Fruit fly (Drosophila melanogaster) whole organism, wandering third instar larva: ENCODE results near the gene Idgf1.

Source experiments
- Abd-B ChIP-seq: fragments of >200 bp; optimal IDR thresholded peaks from 2 replicates; lab custom pipeline; 2017; ENCODE audit warnings: missing biosample characterization, missing genetic modification characterization
- CG32264 ChIP-seq: fragments of 200-800 bp; sonication (Bioruptor generic); optimal IDR thresholded peaks from 2 replicates; lab custom pipeline; 2016; ENCODE audit warnings: missing biosample characterization, missing genetic modification characterization
- CG9705 ChIP-seq: fragments of 200-800 bp; sonication (Bioruptor generic); optimal IDR thresholded peaks from 2 replicates; lab custom pipeline; 2018; ENCODE audit warnings: missing biosample characterization, mild to moderate bottlenecking, missing genetic modification characterization
- CrebA ChIP-seq: fragments of 200-800 bp; sonication (Bioruptor generic); optimal IDR thresholded peaks from 2 replicates; lab custom pipeline; 2016; ENCODE audit warnings: missing biosample characterization, mild to moderate bottlenecking, missing genetic modification characterization, borderline replicate concordance
- Dfd ChIP-seq: fragments of >200 bp; optimal IDR thresholded peaks from 2 replicates; lab custom pipeline; 2017; ENCODE audit warnings: missing biosample characterization, missing genetic modification characterization
- Dif ChIP-seq: fragments of 200-275, 200-300 bp; sonication (Bioruptor generic); optimal IDR thresholded peaks from 2 replicates; lab custom pipeline; 2018; ENCODE audit warnings: missing biosample characterization, missing genetic modification characterization; ENCODE audit not compliant: partially characterized antibody
- GATAd ChIP-seq: sonication (Bioruptor generic); optimal IDR thresholded peaks from 2 replicates; lab custom pipeline; 2016; ENCODE audit warnings: missing biosample characterization, missing genetic modification characterization
- HLH106 ChIP-seq: fragments of 200-800 bp; optimal IDR thresholded peaks from 3 replicates; lab custom pipeline; 2019; ENCODE audit warnings: missing biosample characterization, mild to moderate bottlenecking, missing genetic modification characterization, moderate library complexity
- Hnf4 ChIP-seq: fragments of 200-800 bp; sonication (Bioruptor generic); optimal IDR thresholded peaks from 2 replicates; lab custom pipeline; 2016; ENCODE audit warnings: missing biosample characterization, mild to moderate bottlenecking, missing genetic modification characterization
- Hr78 ChIP-seq: fragments of >200 bp; optimal IDR thresholded peaks from 2 replicates; lab custom pipeline; 2017; ENCODE audit warnings: missing biosample characterization, missing genetic modification characterization
- Hr83 ChIP-seq: fragments of 200-300 bp; sonication (Bioruptor generic); optimal IDR thresholded peaks from 2 replicates; lab custom pipeline; 2016; ENCODE audit warnings: missing biosample characterization, mild to moderate bottlenecking, missing genetic modification characterization, moderate library complexity; ENCODE audit not compliant: poor library complexity, severe bottlenecking
- Jra ChIP-seq: sonication (Bioruptor generic); optimal IDR thresholded peaks from 2 replicates; lab custom pipeline; 2016; ENCODE audit warnings: missing biosample characterization, missing genetic modification characterization
- Mio ChIP-seq: sonication (Bioruptor generic); optimal IDR thresholded peaks from 2 replicates; lab custom pipeline; 2016; ENCODE audit warnings: missing biosample characterization, missing genetic modification characterization
- Myc ChIP-seq: fragments of >200 bp; optimal IDR thresholded peaks from 2 replicates; lab custom pipeline; 2017
- N ChIP-seq: fragments of >200 bp; optimal IDR thresholded peaks from 2 replicates; lab custom pipeline; 2018; ENCODE audit warnings: missing biosample characterization, missing external identifiers, missing genetic modification characterization
- OdsH ChIP-seq: fragments of 200-800 bp; sonication (Bioruptor generic); optimal IDR thresholded peaks from 2 replicates; lab custom pipeline; 2016; ENCODE audit warnings: missing biosample characterization, mild to moderate bottlenecking, missing genetic modification characterization
- Rel ChIP-seq, 2 experiments: fragments of 200-800 bp; sonication (Bioruptor generic) in 1 of 2; optimal IDR thresholded peaks; 2 replicates in 1 of 2; 3 replicates in 1 of 2; lab custom pipeline; 2016 to 2019; ENCODE audit warnings: mild to moderate bottlenecking in 2 of 2, missing biosample characterization in 2 of 2, missing genetic modification characterization in 2 of 2, moderate library complexity in 1 of 2
- Sp1 ChIP-seq: fragments of 200-800 bp; sonication (Bioruptor generic); optimal IDR thresholded peaks from 3 replicates; lab custom pipeline; 2019; ENCODE audit warnings: missing biosample characterization, mild to moderate bottlenecking, missing genetic modification characterization, moderate library complexity
- Vsx2 ChIP-seq: fragments of 200-300, 225-300 bp; sonication (Bioruptor generic); optimal IDR thresholded peaks from 2 replicates; lab custom pipeline; 2018; ENCODE audit warnings: missing biosample characterization, missing genetic modification characterization; ENCODE audit not compliant: partially characterized antibody
- br ChIP-seq: fragments of 200-800 bp; sonication (Bioruptor generic); optimal IDR thresholded peaks from 2 replicates; lab custom pipeline; 2016; ENCODE audit warnings: missing biosample characterization, missing genetic modification characterization
- brk ChIP-seq: fragments of 200-800 bp; sonication (Bioruptor generic); optimal IDR thresholded peaks from 2 replicates; lab custom pipeline; 2016; ENCODE audit warnings: missing biosample characterization, mild to moderate bottlenecking, missing genetic modification characterization
- dl ChIP-seq, 2 experiments: fragments of 175-275, 200-275 bp in 1 of 2; fragments of 200-275 bp in 1 of 2; sonication (Bioruptor generic); optimal IDR thresholded peaks; lab custom pipeline; 2018; ENCODE audit warnings: mild to moderate bottlenecking in 2 of 2, missing biosample characterization in 2 of 2, missing genetic modification characterization in 2 of 2, moderate library complexity in 2 of 2; ENCODE audit not compliant: partially characterized antibody in 2 of 2, insufficient read depth in 1 of 2
- dmrt93B ChIP-seq: fragments of 200-800 bp; sonication (Bioruptor generic); optimal IDR thresholded peaks from 2 replicates; lab custom pipeline; 2018; ENCODE audit warnings: missing biosample characterization, mild to moderate bottlenecking, missing genetic modification characterization
- dsf ChIP-seq: sonication (Bioruptor generic); optimal IDR thresholded peaks from 2 replicates; lab custom pipeline; 2016; ENCODE audit warnings: missing biosample characterization, missing genetic modification characterization, borderline replicate concordance
- ey ChIP-seq: fragments of 200-800 bp; sonication (Bioruptor generic); optimal IDR thresholded peaks from 2 replicates; lab custom pipeline; 2016; ENCODE audit warnings: missing biosample characterization, missing genetic modification characterization
- foxo ChIP-seq, 2 experiments: fragments of 200-800 bp; sonication (Bioruptor generic); optimal IDR thresholded peaks; 2 replicates in 1 of 2; 3 replicates in 1 of 2; lab custom pipeline; 2016 to 2017; ENCODE audit warnings: missing biosample characterization in 2 of 2, missing genetic modification characterization in 2 of 2
- fru ChIP-seq: fragments of 200-800 bp; sonication (Bioruptor generic); optimal IDR thresholded peaks from 3 replicates; lab custom pipeline; 2016; ENCODE audit warnings: missing biosample characterization, mild to moderate bottlenecking, missing genetic modification characterization
- h ChIP-seq: fragments of 200-800 bp; sonication (Bioruptor generic); optimal IDR thresholded peaks from 3 replicates; lab custom pipeline; 2016; ENCODE audit warnings: missing biosample characterization, mild to moderate bottlenecking, missing genetic modification characterization
- jim ChIP-seq: fragments of 175-275, 200-325 bp; sonication (Bioruptor generic); optimal IDR thresholded peaks from 2 replicates; lab custom pipeline; 2016; ENCODE audit warnings: missing biosample characterization, mild to moderate bottlenecking, missing genetic modification characterization
- lola ChIP-seq: fragments of >200 bp; optimal IDR thresholded peaks from 2 replicates; lab custom pipeline; 2017; ENCODE audit warnings: missing biosample characterization, missing genetic modification characterization
- pan ChIP-seq: fragments of >200 bp; optimal IDR thresholded peaks from 2 replicates; lab custom pipeline; 2017
- psq ChIP-seq: fragments of 200-800 bp; sonication (Bioruptor generic); optimal IDR thresholded peaks from 3 replicates; lab custom pipeline; 2017; ENCODE audit warnings: missing biosample characterization, mild to moderate bottlenecking, missing genetic modification characterization, moderate library complexity
- rgr ChIP-seq: fragments of 200-800 bp; sonication (Bioruptor generic); optimal IDR thresholded peaks from 3 replicates; lab custom pipeline; 2016; ENCODE audit warnings: missing biosample characterization, mild to moderate bottlenecking, missing genetic modification characterization
- sage ChIP-seq: fragments of 200-800 bp; sonication (Bioruptor generic); optimal IDR thresholded peaks from 2 replicates; lab custom pipeline; 2016; ENCODE audit warnings: missing biosample characterization, mild to moderate bottlenecking, missing genetic modification characterization
- sv ChIP-seq: fragments of 200-800 bp; sonication (Bioruptor generic); optimal IDR thresholded peaks from 3 replicates; lab custom pipeline; 2016; ENCODE audit warnings: missing biosample characterization, missing genetic modification characterization
- tai ChIP-seq: sonication (Bioruptor generic); optimal IDR thresholded peaks from 2 replicates; lab custom pipeline; 2016; ENCODE audit warnings: missing biosample characterization, missing genetic modification characterization
- usp ChIP-seq: fragments of >200 bp; optimal IDR thresholded peaks from 2 replicates; lab custom pipeline; 2017; ENCODE audit warnings: missing biosample characterization, missing genetic modification characterization
- woc ChIP-seq: sonication (Bioruptor generic); optimal IDR thresholded peaks from 2 replicates; lab custom pipeline; 2016; ENCODE audit warnings: missing biosample characterization, mild to moderate bottlenecking, missing genetic modification characterization

Gene Idgf1

DNA sequence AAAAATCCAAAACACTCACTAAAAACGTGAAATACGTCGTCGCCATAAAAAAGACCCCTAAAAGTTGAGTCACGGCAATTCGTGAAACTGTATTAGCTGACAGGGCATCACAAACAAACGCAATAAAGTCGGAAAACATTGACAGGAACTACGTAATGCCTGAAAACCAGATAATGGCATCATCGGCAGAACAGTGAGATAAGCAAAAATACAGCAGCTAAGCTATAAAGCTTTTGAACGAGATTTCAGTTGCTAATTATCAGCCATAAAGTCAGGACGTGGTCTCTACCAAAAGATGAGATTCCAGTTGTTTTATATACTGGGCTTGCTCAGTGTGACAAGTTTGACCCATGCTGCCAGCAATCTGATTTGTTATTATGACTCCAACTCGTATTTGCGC, at the start of gene Idgf1:
TSS of gene Idgf1 (plus strand) at position 245 of the 400 bp plus-strand sequence.
- TF ChIP-seq lola (GFP tag; lab: Kevin White, UChicago): no peak
- no peak for TF ChIP-seq Rel (GFP tag; optimal IDR thresholded peaks at IDR 0.05; lab: Kevin White, UChicago)
- TF ChIP-seq Rel (tag; optimal IDR thresholded peaks at IDR 0.05; lab: Kevin White, UChicago): peak; percentile 40
- TF ChIP-seq Jra (GFP tag; lab: Kevin White, UChicago): no peak

DNA sequence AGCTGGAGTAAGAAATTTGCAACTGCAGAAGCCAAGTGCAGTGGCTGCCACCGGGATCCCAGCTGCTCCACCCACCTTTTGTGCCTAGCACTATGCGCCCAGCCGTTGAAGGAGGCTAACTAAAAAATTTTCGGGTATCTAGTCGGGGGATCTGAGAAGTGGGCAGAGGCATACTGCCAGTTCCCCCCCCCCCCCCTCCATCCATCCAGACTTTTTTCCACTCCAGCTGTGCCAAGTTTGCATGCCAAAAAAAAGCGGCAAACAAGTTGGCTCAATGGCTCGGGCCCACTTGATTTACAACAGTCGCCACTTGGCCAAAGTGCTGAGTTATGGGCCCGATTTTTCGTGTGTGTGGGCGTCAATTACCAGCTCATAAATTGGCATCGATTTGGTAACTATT, 47.6 kb upstream of the Idgf1 start:
- peak; percentile 92 for TF ChIP-seq Dfd (GFP tag; lab: Kevin White, UChicago)
- TF ChIP-seq dl (GFP tag; optimal IDR thresholded peaks at IDR 0.05; lab: Kevin White, UChicago; ENCODE audit: insufficient read depth in 1 of 2, partially characterized antibody in 2 of 2): no peak

DNA sequence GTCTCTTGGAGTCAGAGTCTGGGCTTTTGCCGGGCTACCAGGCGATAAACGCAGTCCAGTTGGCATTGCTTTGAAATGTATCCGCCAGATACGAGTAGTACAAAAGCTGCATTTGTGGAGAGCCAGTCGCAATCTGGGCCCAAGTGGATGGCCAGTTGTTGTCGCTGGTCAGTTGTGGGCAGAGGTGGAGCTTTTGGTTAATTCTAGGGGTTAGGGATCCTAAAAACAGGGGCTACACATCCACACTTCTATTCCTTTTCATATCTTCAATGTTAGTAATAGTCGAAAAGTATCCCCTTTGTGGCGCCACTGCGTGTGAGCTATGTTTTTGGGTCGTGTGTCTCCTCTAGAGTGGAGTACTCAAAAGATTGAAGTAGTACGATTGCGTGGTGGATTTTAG, 42.6 kb upstream of the Idgf1 start:
- TF ChIP-seq dsf (GFP tag; lab: Kevin White, UChicago) (no peak), woc (GFP tag; lab: Kevin White, UChicago) (peak; percentile 7), Hr83 (GFP tag; lab: Kevin White, UChicago) (no peak), ey (peak; percentile 31), psq (GFP tag; lab: Kevin White, UChicago) (no peak), fru (peak; percentile 31), Dfd (GFP tag; lab: Kevin White, UChicago) (no peak), h (GFP tag; lab: Kevin White, UChicago) (peak; percentile 42), Jra (GFP tag; lab: Kevin White, UChicago) (no peak), HLH106 (tag; lab: Kevin White, UChicago) (peak; percentile 22), Dif (GFP tag; lab: Kevin White, UChicago) (no peak), foxo (GFP tag; optimal IDR thresholded peaks at IDR 0.05; lab: Kevin White, UChicago) (peak in 1 of 2 experiments; percentile 33), lola (GFP tag; lab: Kevin White, UChicago) (no peak), dl (GFP tag; optimal IDR thresholded peaks at IDR 0.05; lab: Kevin White, UChicago; ENCODE audit: insufficient read depth in 1 of 2, partially characterized antibody in 2 of 2) (no peak), OdsH (peak; percentile 21), Rel (GFP tag; optimal IDR thresholded peaks at IDR 0.05; lab: Kevin White, UChicago) (no peak), Rel (tag; optimal IDR thresholded peaks at IDR 0.05; lab: Kevin White, UChicago) (no peak)

DNA sequence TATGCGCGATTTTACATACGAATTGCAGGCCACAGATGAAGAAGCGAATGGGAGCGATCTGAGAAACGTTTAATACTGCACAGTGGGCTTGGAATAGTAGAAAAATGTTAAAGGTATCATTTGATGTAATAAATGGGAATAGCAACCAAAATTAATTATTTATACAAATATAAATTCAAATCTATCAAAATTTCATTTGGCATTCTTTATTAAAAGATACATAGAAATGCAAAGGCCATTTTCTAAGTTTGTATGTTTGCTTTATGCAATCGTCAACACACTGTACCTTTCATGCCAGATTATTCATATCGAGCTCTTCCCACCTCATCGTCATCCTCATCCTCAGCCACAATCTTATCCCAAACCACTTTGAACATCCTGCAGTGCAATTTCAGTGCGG, 38.6 kb upstream of the Idgf1 start:
- no peak for TF ChIP-seq N
- peak; percentile 64 for TF ChIP-seq HLH106 (tag; lab: Kevin White, UChicago)
- no peak for TF ChIP-seq Dfd (GFP tag; lab: Kevin White, UChicago)
- TF ChIP-seq CG32264: no peak
- TF ChIP-seq CG9705 (GFP tag; lab: Kevin White, UChicago): no peak
- peak; percentile 74 for TF ChIP-seq fru
- TF ChIP-seq Hr83 (GFP tag; lab: Kevin White, UChicago): no peak
- TF ChIP-seq dsf (GFP tag; lab: Kevin White, UChicago): no peak
- no peak for TF ChIP-seq Dif (GFP tag; lab: Kevin White, UChicago)
- TF ChIP-seq usp (GFP tag; lab: Kevin White, UChicago): no peak
- TF ChIP-seq Abd-B: no peak
- TF ChIP-seq Jra (GFP tag; lab: Kevin White, UChicago): no peak
- TF ChIP-seq Hr78 (GFP tag; lab: Kevin White, UChicago): no peak
- no peak for TF ChIP-seq brk (GFP tag; lab: Kevin White, UChicago)
- TF ChIP-seq sage (GFP tag; lab: Kevin White, UChicago): no peak
- no peak for TF ChIP-seq lola (GFP tag; lab: Kevin White, UChicago)
- no peak for TF ChIP-seq pan
- TF ChIP-seq Mio (GFP tag; lab: Kevin White, UChicago): no peak
- peak; percentile 49 for TF ChIP-seq Sp1 (GFP tag; lab: Kevin White, UChicago)
- no peak for TF ChIP-seq sv
- peak; percentile 27 for TF ChIP-seq dmrt93B (GFP tag; lab: Kevin White, UChicago)
- TF ChIP-seq tai: no peak
- peak; percentile 28 for TF ChIP-seq br
- TF ChIP-seq jim (GFP tag; lab: Kevin White, UChicago): no peak
- peak; percentile 59 for TF ChIP-seq woc (GFP tag; lab: Kevin White, UChicago)
- peak; percentile 63 for TF ChIP-seq rgr (GFP tag; lab: Kevin White, UChicago)
- no peak for TF ChIP-seq GATAd (GFP tag; lab: Kevin White, UChicago)
- peak in 1 of 2 experiments; percentile 66 for TF ChIP-seq foxo (GFP tag; optimal IDR thresholded peaks at IDR 0.05; lab: Kevin White, UChicago)
- TF ChIP-seq psq (GFP tag; lab: Kevin White, UChicago): peak; percentile 54
- TF ChIP-seq h (GFP tag; lab: Kevin White, UChicago): peak; percentile 67
- peak; percentile 62 for TF ChIP-seq OdsH
- TF ChIP-seq ey: peak; percentile 52
- no peak for TF ChIP-seq Vsx2 (GFP tag; lab: Kevin White, UChicago)
- TF ChIP-seq CrebA (GFP tag; lab: Kevin White, UChicago): no peak
- peak; percentile 32 for TF ChIP-seq Hnf4 (GFP tag; lab: Kevin White, UChicago)
- TF ChIP-seq Rel (GFP tag; optimal IDR thresholded peaks at IDR 0.05; lab: Kevin White, UChicago): no peak
- no peak for TF ChIP-seq Rel (tag; optimal IDR thresholded peaks at IDR 0.05; lab: Kevin White, UChicago)
- no peak for TF ChIP-seq Myc (lab: Kevin White, UChicago)
- no peak for TF ChIP-seq dl (GFP tag; optimal IDR thresholded peaks at IDR 0.05; lab: Kevin White, UChicago; ENCODE audit: insufficient read depth in 1 of 2, partially characterized antibody in 2 of 2)
